Fruit fly (Drosophila melanogaster) whole organism, pupa: Measurements from ENCODE around the gene CG32192.

Experiments used
- CG10348 ChIP-seq: fragments of 200-800 bp; sonication (Bioruptor generic); IDR thresholded peaks from 2 replicates; pipeline ENCODE4 v1.3.6; 2022; ENCODE audit warnings: missing biosample characterization, missing genetic modification characterization
- CG12605 ChIP-seq: fragments of 200-800 bp; sonication (Bioruptor generic); IDR thresholded peaks from 2 replicates; pipeline ENCODE4 v1.3.6; 2022; ENCODE audit warnings: missing biosample characterization, missing genetic modification characterization
- CG13204 ChIP-seq: fragments of 200-800 bp; sonication (Bioruptor generic); optimal IDR thresholded peaks from 2 replicates; lab custom pipeline; 2018; ENCODE audit warnings: missing biosample characterization, mild to moderate bottlenecking, missing genetic modification characterization, moderate library complexity
- CG15710 ChIP-seq: fragments of 200-800 bp; sonication (Bioruptor generic); optimal IDR thresholded peaks from 2 replicates; lab custom pipeline; 2018; ENCODE audit warnings: missing biosample characterization, mild to moderate bottlenecking, missing genetic modification characterization, moderate library complexity
- CG17806 ChIP-seq: fragments of 200-800 bp; sonication (Bioruptor generic); optimal IDR thresholded peaks from 2 replicates; lab custom pipeline; 2018; ENCODE audit warnings: missing biosample characterization, mild to moderate bottlenecking, missing genetic modification characterization, moderate library complexity
- CG34367 ChIP-seq: fragments of 200-800 bp; sonication (Bioruptor generic); optimal IDR thresholded peaks from 2 replicates; lab custom pipeline; 2018; ENCODE audit warnings: missing biosample characterization, mild to moderate bottlenecking, missing genetic modification characterization
- CG8301 ChIP-seq: fragments of 200-800 bp; sonication (Bioruptor generic); optimal IDR thresholded peaks from 2 replicates; lab custom pipeline; 2018; ENCODE audit warnings: missing biosample characterization, mild to moderate bottlenecking, missing genetic modification characterization
- EcR ChIP-seq: fragments of 200-800 bp; sonication (Bioruptor generic); optimal IDR thresholded peaks from 3 replicates; lab custom pipeline; 2019; ENCODE audit warnings: missing biosample characterization, missing genetic modification characterization, mild to moderate bottlenecking, moderate library complexity, missing genetic modification reagents
- Ets98B ChIP-seq: fragments of 200-800 bp; sonication (Bioruptor generic); IDR thresholded peaks from 2 replicates; pipeline ENCODE4 v1.3.6; 2022; ENCODE audit warnings: missing biosample characterization, missing genetic modification characterization
- Pif1A ChIP-seq: fragments of 200-800 bp; sonication (Bioruptor generic); optimal IDR thresholded peaks from 3 replicates; lab custom pipeline; 2016; ENCODE audit warnings: missing biosample characterization, missing genetic modification characterization
- Pif1B ChIP-seq: fragments of 200-800 bp; sonication (Bioruptor generic); optimal IDR thresholded peaks from 3 replicates; lab custom pipeline; 2016; ENCODE audit warnings: missing biosample characterization, missing genetic modification characterization
- fd96Ca ChIP-seq: fragments of 200-800 bp; sonication (Bioruptor generic); IDR thresholded peaks from 3 replicates; pipeline ENCODE4 v1.3.6; 2022; ENCODE audit warnings: missing biosample characterization, missing genetic modification characterization
- gl ChIP-seq: fragments of 200-800 bp; sonication (Bioruptor generic); optimal IDR thresholded peaks from 2 replicates; lab custom pipeline; 2018; ENCODE audit warnings: missing biosample characterization, mild to moderate bottlenecking, missing genetic modification characterization
- rn ChIP-seq: fragments of 200-800 bp; sonication (Bioruptor generic); IDR thresholded peaks from 2 replicates; pipeline ENCODE4 v1.3.6; 2022; ENCODE audit warnings: missing biosample characterization, missing genetic modification characterization

- peak; percentile 58; the same call in 1 of the 2 replicates for TF ChIP-seq CG12605
- TF ChIP-seq CG15710 = no peak
- peak; percentile 44 for TF ChIP-seq CG13204
- peak; percentile 100 for TF ChIP-seq EcR (GFP tag; lab: Kevin White, UChicago)
- TF ChIP-seq CG10348 = no peak
- TF ChIP-seq Pif1A (GFP tag; lab: Kevin White, UChicago) = no peak
- TF ChIP-seq CG34367 (tag; lab: Kevin White, UChicago) = peak; percentile 44
- no peak for TF ChIP-seq CG17806
- TF ChIP-seq Ets98B (GFP tag; lab: Robert Waterston, UW) = peak; percentile 28; the same call in 1 of the 2 replicates
- no peak for TF ChIP-seq CG8301
- peak; percentile 49; the same call in 1 of the 3 replicates for TF ChIP-seq fd96Ca
- TF ChIP-seq rn (GFP tag; lab: Robert Waterston, UW) = no peak
- peak; percentile 25 for TF ChIP-seq Pif1B (GFP tag; lab: Kevin White, UChicago)
- TF ChIP-seq gl (tag; lab: Kevin White, UChicago) = peak; percentile 25
Observed at dm6 chr3L:18013186-18013921, 26.8 kb upstream of the CG32192 start.
